Worm (Caenorhabditis elegans) whole organism, dauer: ENCODE measurements around the gene irld-45.
"Not testable (repeated sequence)": the region's sequence is repeated elsewhere in the genome, so short reads cannot be mapped to it uniquely, and the experiment has no call there.

Experiments
- unc-62 ChIP-seq: sonication (generic microtip); optimal IDR thresholded peaks from 2 replicates; lab custom pipeline; 2017; ENCODE audit warnings: missing biosample characterization, missing genetic modification reagents, missing genetic modification characterization

irld-45 gene

ce11 chrV:1640008-1640407, 8.1 kb upstream of the irld-45 start, which contains the start of gene str-221:
str-221 (plus strand) TSS chrV:1640308.
- no peak for TF ChIP-seq unc-62

ce11 chrV:1642199-1642598, 5.9 kb upstream of the irld-45 start, which contains the start of gene Y46H3D.1:
Y46H3D.1 (plus strand) TSS chrV:1642499.
- TF ChIP-seq unc-62 = no peak

- TF ChIP-seq unc-62 = no peak
Measured at ce11 chrV:1642768-1643167, 5.3 kb upstream of the irld-45 start.

- TF ChIP-seq unc-62 = no peak
Measured at ce11 chrV:1643886-1644285, 4.2 kb upstream of the irld-45 start, which contains the start of gene alh-2. alh-2 (plus strand) TSS chrV:1644169.

ce11 chrV:1651045-1651444, 2.9 kb downstream of the irld-45 start, which contains the start of gene irld-44:
irld-44 (plus strand) TSS chrV:1651345.
- no peak for TF ChIP-seq unc-62

- no peak for TF ChIP-seq unc-62
Measured at ce11 chrV:1654845-1655244, 6.7 kb downstream of the irld-45 start, which contains the start of gene irld-11. irld-11 (plus strand) TSS chrV:1655145.

- TF ChIP-seq unc-62 = no peak
Measured at ce11 chrV:1662270-1662669, 14.2 kb downstream of the irld-45 start, which contains the start of gene irld-40. irld-40 (plus strand) TSS chrV:1662570.

- no peak for TF ChIP-seq unc-62
Measured at ce11 chrV:1664921-1665320, 16.8 kb downstream of the irld-45 start, which contains the start of gene K04F1.9. K04F1.9 (plus strand) TSS chrV:1665221.

- TF ChIP-seq unc-62 = no peak
Measured at ce11 chrV:1666904-1667303, 18.8 kb downstream of the irld-45 start, which contains the start of gene K04F1.8. K04F1.8 (plus strand) TSS chrV:1667204.

- TF ChIP-seq unc-62 = no peak
Measured at ce11 chrV:1668216-1668615, 20.1 kb downstream of the irld-45 start, which contains the start of gene irld-42. irld-42 (plus strand) TSS chrV:1668516.

ce11 chrV:1678228-1678627, 30.1 kb downstream of the irld-45 start, which contains the start of gene srw-98:
srw-98 (minus strand) TSS chrV:1678328.
- TF ChIP-seq unc-62 = no peak

- TF ChIP-seq unc-62 = no peak
Measured at ce11 chrV:1680770-1681169, 32.7 kb downstream of the irld-45 start, which contains the start of gene srw-91. srw-91 (minus strand) TSS chrV:1680870.

ce11 chrV:1682279-1682678, 34.2 kb downstream of the irld-45 start, which contains the start of gene srh-3:
srh-3 (plus strand) TSS chrV:1682579.
- TF ChIP-seq unc-62 = no peak

- no peak for TF ChIP-seq unc-62
Measured at ce11 chrV:1685328-1685727, 37.2 kb downstream of the irld-45 start, which contains the start of gene srh-5. srh-5 (plus strand) TSS chrV:1685628.

- TF ChIP-seq unc-62 = not testable (repeated sequence)
Measured at ce11 chrV:1692494-1692893, 44.4 kb downstream of the irld-45 start, which contains the start of gene Y46H3C.5. Y46H3C.5 (minus strand) TSS chrV:1692495.

- TF ChIP-seq unc-62 = not testable (repeated sequence)
Measured at ce11 chrV:1693876-1694275, 45.8 kb downstream of the irld-45 start, which contains the start of gene Y46H3C.7. Y46H3C.7 (minus strand) TSS chrV:1694022.

ce11 chrV:1698400-1698799, 50.3 kb downstream of the irld-45 start:
- TF ChIP-seq unc-62 = no peak

- TF ChIP-seq unc-62 = no peak
Measured at ce11 chrV:1699228-1699795, 51.2 kb downstream of the irld-45 start.
